Fruit fly (Drosophila melanogaster): ENCODE data around the gene CG8677.
A peak's percentile ranks its signal among the peaks of the same experiment; 100 is the strongest.

CG8677 gene

dm6 chr2L:21218912-21219246 is 2.2 kb upstream of the CG8677 start:
- TF ChIP-seq tai (GFP tag; optimal IDR thresholded peaks at IDR 0.05) (no peak), OdsH (GFP tag; optimal IDR thresholded peaks at IDR 0.05) (no peak), pan (optimal IDR thresholded peaks at IDR 0.05) (no peak), CG32264 (GFP tag; optimal IDR thresholded peaks at IDR 0.05) (no peak), N (GFP tag; optimal IDR thresholded peaks at IDR 0.05) (no peak), Rel (GFP tag; optimal IDR thresholded peaks at IDR 0.05) (no peak), Rel (tag; optimal IDR thresholded peaks at IDR 0.05) (no peak), brk (GFP tag; optimal IDR thresholded peaks at IDR 0.05) (peak; percentile 35), GATAd (GFP tag; optimal IDR thresholded peaks at IDR 0.05) (no peak), h (GFP tag; optimal IDR thresholded peaks at IDR 0.05) (peak; percentile 29), Abd-B (GFP tag; optimal IDR thresholded peaks at IDR 0.05) (no peak), Myc (optimal IDR thresholded peaks at IDR 0.05) (no peak), Vsx2 (GFP tag; optimal IDR thresholded peaks at IDR 0.05; ENCODE audit: partially characterized antibody) (peak; percentile 4), fru (GFP tag; optimal IDR thresholded peaks at IDR 0.05) (no peak), sage (GFP tag; optimal IDR thresholded peaks at IDR 0.05) (peak; percentile 14), lola (GFP tag; optimal IDR thresholded peaks at IDR 0.05) (no peak), Hr78 (GFP tag; optimal IDR thresholded peaks at IDR 0.05) (no peak), Jra (GFP tag; optimal IDR thresholded peaks at IDR 0.05) (no peak), usp (GFP tag; optimal IDR thresholded peaks at IDR 0.05) (no peak), jim (GFP tag; optimal IDR thresholded peaks at IDR 0.05) (no peak)

dm6 chr2L:21219640-21220085 is 1.4 kb upstream of the CG8677 start:
- TF ChIP-seq CG32264 (GFP tag; optimal IDR thresholded peaks at IDR 0.05) (no peak), ey (GFP tag; optimal IDR thresholded peaks at IDR 0.05) (no peak), N (GFP tag; optimal IDR thresholded peaks at IDR 0.05) (no peak), br (GFP tag; optimal IDR thresholded peaks at IDR 0.05) (peak; percentile 16), Vsx2 (GFP tag; optimal IDR thresholded peaks at IDR 0.05; ENCODE audit: partially characterized antibody) (no peak), jim (GFP tag; optimal IDR thresholded peaks at IDR 0.05) (no peak), rgr (GFP tag; optimal IDR thresholded peaks at IDR 0.05) (no peak), Hnf4 (GFP tag; optimal IDR thresholded peaks at IDR 0.05) (no peak), sv (GFP tag; optimal IDR thresholded peaks at IDR 0.05) (no peak), woc (GFP tag; optimal IDR thresholded peaks at IDR 0.05) (no peak), Hr83 (GFP tag; optimal IDR thresholded peaks at IDR 0.05; ENCODE audit: poor library complexity, severe bottlenecking) (no peak), brk (GFP tag; optimal IDR thresholded peaks at IDR 0.05) (no peak), Hr78 (GFP tag; optimal IDR thresholded peaks at IDR 0.05) (no peak), Dif (GFP tag; optimal IDR thresholded peaks at IDR 0.05; ENCODE audit: partially characterized antibody) (no peak), dmrt93B (GFP tag; optimal IDR thresholded peaks at IDR 0.05) (no peak), Abd-B (GFP tag; optimal IDR thresholded peaks at IDR 0.05) (no peak), OdsH (GFP tag; optimal IDR thresholded peaks at IDR 0.05) (peak; percentile 4), h (GFP tag; optimal IDR thresholded peaks at IDR 0.05) (no peak), sage (GFP tag; optimal IDR thresholded peaks at IDR 0.05) (no peak), tai (GFP tag; optimal IDR thresholded peaks at IDR 0.05) (no peak), CrebA (GFP tag; optimal IDR thresholded peaks at IDR 0.05; ENCODE audit: borderline replicate concordance) (no peak), pan (optimal IDR thresholded peaks at IDR 0.05) (no peak), Jra (GFP tag; optimal IDR thresholded peaks at IDR 0.05) (no peak), Sp1 (GFP tag; optimal IDR thresholded peaks at IDR 0.05) (no peak), foxo (GFP tag; optimal IDR thresholded peaks at IDR 0.05) (peak in 1 of 2 experiments; percentile 34), HLH106 (tag; optimal IDR thresholded peaks at IDR 0.05) (peak; percentile 27), usp (GFP tag; optimal IDR thresholded peaks at IDR 0.05) (no peak), GATAd (GFP tag; optimal IDR thresholded peaks at IDR 0.05) (no peak), lola (GFP tag; optimal IDR thresholded peaks at IDR 0.05) (no peak), Rel (GFP tag; optimal IDR thresholded peaks at IDR 0.05) (no peak), Rel (tag; optimal IDR thresholded peaks at IDR 0.05) (peak; percentile 56), psq (GFP tag; optimal IDR thresholded peaks at IDR 0.05) (peak; percentile 50), fru (GFP tag; optimal IDR thresholded peaks at IDR 0.05) (no peak), Myc (optimal IDR thresholded peaks at IDR 0.05) (no peak), CG9705 (GFP tag; optimal IDR thresholded peaks at IDR 0.05) (no peak), Dfd (GFP tag; optimal IDR thresholded peaks at IDR 0.05) (no peak), Mio (GFP tag; optimal IDR thresholded peaks at IDR 0.05) (no peak), dl (GFP tag; optimal IDR thresholded peaks at IDR 0.05; ENCODE audit: insufficient read depth in 1 of 2, partially characterized antibody in 2 of 2) (no peak), dsf (GFP tag; optimal IDR thresholded peaks at IDR 0.05; ENCODE audit: borderline replicate concordance) (no peak)
